Fruit fly (Drosophila melanogaster): Measurements from ENCODE around the gene CG33128.
A peak's percentile ranks its signal among the peaks of the same experiment; 100 is the strongest.

CG33128 gene

DNA sequence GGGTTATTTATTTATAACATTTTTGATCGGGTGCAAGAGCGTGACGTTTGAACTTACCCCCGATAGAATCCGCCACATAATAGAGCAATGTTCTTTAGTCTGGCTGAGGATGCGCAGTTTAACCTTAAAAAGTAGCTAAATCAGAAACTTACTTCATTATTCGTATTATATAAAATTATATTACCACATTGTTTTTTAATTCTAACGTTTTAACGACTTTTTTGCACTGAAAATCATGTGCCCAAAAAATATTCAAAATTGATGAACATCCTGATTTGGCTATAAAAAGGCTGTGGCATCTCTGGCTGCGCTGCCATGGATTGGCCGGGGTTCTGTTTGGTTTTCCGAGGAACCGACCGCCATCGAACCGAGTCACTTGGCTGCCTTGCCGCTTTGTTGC, 23.9 kb upstream of the CG33128 start (continued):
- TF ChIP-seq CG3838 (GFP tag; optimal IDR thresholded peaks at IDR 0.05) (no peak), esg (GFP tag; conservative IDR thresholded peaks at IDR 0.05) (no peak), CG16779 (GFP tag; IDR thresholded peaks at IDR 0.05) (no peak), Dek (tag; optimal IDR thresholded peaks at IDR 0.05) (no peak), schlank (tag; optimal IDR thresholded peaks at IDR 0.05) (no peak), Oli (tag; optimal IDR thresholded peaks at IDR 0.05) (peak; percentile 34), CG31441 (GFP tag; IDR thresholded peaks at IDR 0.05) (peak; percentile 45; the same call in 1 of the 2 replicates), CG15601 (tag; optimal IDR thresholded peaks at IDR 0.05) (no peak), gem (tag; optimal IDR thresholded peaks at IDR 0.05) (peak; percentile 60), Eip74EF (GFP tag; optimal IDR thresholded peaks at IDR 0.05) (no peak), CG11085 (GFP tag; IDR thresholded peaks at IDR 0.05) (no peak), CG4707 (GFP tag; optimal IDR thresholded peaks at IDR 0.05) (no peak), repo (GFP tag; optimal IDR thresholded peaks at IDR 0.05) (no peak), CG12391 (tag; optimal IDR thresholded peaks at IDR 0.05) (peak; percentile 38), unpg (GFP tag; optimal IDR thresholded peaks at IDR 0.05) (peak; percentile 38), Ets97D (GFP tag; optimal IDR thresholded peaks at IDR 0.05) (no peak), CG2678 (tag; optimal IDR thresholded peaks at IDR 0.05) (peak; percentile 29), CG33557 (GFP tag; optimal IDR thresholded peaks at IDR 0.05) (peak; percentile 4), dati (GFP tag; IDR thresholded peaks at IDR 0.05) (no peak), E2f2 (GFP tag; IDR thresholded peaks at IDR 0.05) (0 out of 2 replicates have a peak, but pooled peaks have one; percentile 14), CG2712 (tag; optimal IDR thresholded peaks at IDR 0.05) (peak; percentile 59), wek (GFP tag; optimal IDR thresholded peaks at IDR 0.05) (no peak), sc (optimal IDR thresholded peaks at IDR 0.05) (no peak), sc (GFP tag; optimal IDR thresholded peaks at IDR 0.05) (no peak), CG13624 (GFP tag; optimal IDR thresholded peaks at IDR 0.05) (no peak), CG15696 (tag; optimal IDR thresholded peaks at IDR 0.05) (peak; percentile 26), croc (GFP tag; conservative IDR thresholded peaks at IDR 0.05) (no peak), CG4730 (GFP tag; IDR thresholded peaks at IDR 0.05) (no peak), sug (tag; optimal IDR thresholded peaks at IDR 0.05) (no peak), YL-1 (GFP tag; optimal IDR thresholded peaks at IDR 0.05) (no peak), z (GFP tag; IDR thresholded peaks at IDR 0.05) (no peak), CG7556 (GFP tag; optimal IDR thresholded peaks at IDR 0.05) (peak; percentile 15), Neu2 (GFP tag; optimal IDR thresholded peaks at IDR 0.05; ENCODE audit: borderline replicate concordance) (no peak), sqz (GFP tag; optimal IDR thresholded peaks at IDR 0.05) (no peak), CG34224 (GFP tag; IDR thresholded peaks at IDR 0.05; ENCODE audit: partially characterized antibody) (no peak), CG34422 (GFP tag; IDR thresholded peaks at IDR 0.05) (no peak), Gug (GFP tag; IDR thresholded peaks at IDR 0.05) (no peak), psq (GFP tag; optimal IDR thresholded peaks at IDR 0.05) (no peak), lola (GFP tag; optimal IDR thresholded peaks at IDR 0.05) (peak in 1 of 3 experiments; percentile 33), salm (tag; optimal IDR thresholded peaks at IDR 0.05) (no peak), Hr39 (optimal IDR thresholded peaks at IDR 0.05) (no peak), CG8478 (optimal IDR thresholded peaks at IDR 0.05) (no peak), bigmax (GFP tag; optimal IDR thresholded peaks at IDR 0.05) (no peak), Fer1 (GFP tag; optimal IDR thresholded peaks at IDR 0.05) (no peak), eve (GFP tag; optimal IDR thresholded peaks at IDR 0.05) (no peak), vnd (GFP tag; IDR thresholded peaks at IDR 0.05; ENCODE audit: partially characterized antibody) (no peak), grau (tag; optimal IDR thresholded peaks at IDR 0.05) (peak; percentile 20), Lim3 (GFP tag; IDR thresholded peaks at IDR 0.05) (no peak), CG2889 (GFP tag; IDR thresholded peaks at IDR 0.05) (no peak), Lpt (GFP tag; optimal IDR thresholded peaks at IDR 0.05) (no peak), lbe (GFP tag; optimal IDR thresholded peaks at IDR 0.05) (no peak), CG17385 (GFP tag; optimal IDR thresholded peaks at IDR 0.05) (no peak)
